Worm (Caenorhabditis elegans) whole organism, L3 larva: Measurements from ENCODE around the gene Y22D7AL.6.

Experiments used
- R02D3.7 ChIP-seq: fragments of 150-350 bp; optimal IDR thresholded peaks from 2 replicates; lab custom pipeline; 2014; ENCODE audit warnings: missing biosample characterization, missing genetic modification characterization
- ZK546.5 ChIP-seq: sonication (generic microtip); optimal IDR thresholded peaks from 2 replicates; lab custom pipeline; 2017; ENCODE audit warnings: missing biosample characterization, missing genetic modification characterization
- ama-1 ChIP-seq: fragments of 150-350 bp; optimal IDR thresholded peaks from 2 replicates; lab custom pipeline; 2018
- jun-1 ChIP-seq: fragments of 150-350 bp; optimal IDR thresholded peaks from 2 replicates; lab custom pipeline; 2014; ENCODE audit warnings: missing biosample characterization, missing genetic modification reagents, missing genetic modification characterization
- lin-15B ChIP-seq: fragments of 150-350 bp; optimal IDR thresholded peaks from 2 replicates; lab custom pipeline; 2014; ENCODE audit warnings: missing biosample characterization, missing genetic modification characterization
- lin-39 ChIP-seq: fragments of 150-350 bp; optimal IDR thresholded peaks from 2 replicates; lab custom pipeline; 2018; ENCODE audit warnings: missing biosample characterization, missing genetic modification reagents, missing genetic modification characterization
- mdl-1 ChIP-seq: fragments of 150-350 bp; optimal IDR thresholded peaks from 2 replicates; lab custom pipeline; 2014; ENCODE audit warnings: missing biosample characterization, missing genetic modification characterization
- nfya-1 ChIP-seq: sonication (generic microtip); optimal IDR thresholded peaks from 2 replicates; lab custom pipeline; 2017; ENCODE audit warnings: missing genetic modification characterization, mild to moderate bottlenecking, missing compliant biosample characterization, antibody characterized with exemption, moderate library complexity; ENCODE audit not compliant: insufficient read depth
- nhr-77 ChIP-seq: fragments of 150-350 bp; optimal IDR thresholded peaks from 2 replicates; lab custom pipeline; 2014; ENCODE audit warnings: missing biosample characterization, missing genetic modification characterization
- pha-4 ChIP-seq: fragments of 150-350 bp; optimal IDR thresholded peaks from 2 replicates; lab custom pipeline; 2014; ENCODE audit warnings: missing biosample characterization, missing genetic modification reagents, missing genetic modification characterization
- pqm-1 ChIP-seq: fragments of 150-350 bp; optimal IDR thresholded peaks from 2 replicates; lab custom pipeline; 2017; ENCODE audit warnings: missing biosample characterization, missing genetic modification characterization, inconsistent platforms
- snpc-4 ChIP-seq: fragments of 150-350 bp; optimal IDR thresholded peaks from 2 replicates; lab custom pipeline; 2014; ENCODE audit warnings: missing biosample characterization, missing genetic modification characterization
- unc-39 ChIP-seq: sonication (generic microtip); optimal IDR thresholded peaks from 4 replicates; lab custom pipeline; 2017; ENCODE audit warnings: missing biosample characterization, missing genetic modification characterization
- zag-1 ChIP-seq: fragments of 150-350 bp; optimal IDR thresholded peaks from 2 replicates; lab custom pipeline; 2014; ENCODE audit warnings: missing biosample characterization, missing genetic modification characterization

ce11 chrIII:1591681-1592080 is 13.0 kb upstream of the Y22D7AL.6 start:
- TF ChIP-seq pqm-1 (tag; lab: Kevin White, UChicago) (no peak), unc-39 (no peak), zag-1 (tag; lab: Kevin White, UChicago) (no peak), snpc-4 (tag; lab: Kevin White, UChicago) (no peak), ama-1 (no peak), R02D3.7 (no peak), lin-39 (tag; lab: Kevin White, UChicago) (peak; percentile 44), nfya-1 (tag; lab: Kevin White, UChicago) (peak; percentile 75), mdl-1 (no peak), jun-1 (tag; lab: Kevin White, UChicago) (no peak), nhr-77 (tag; lab: Kevin White, UChicago) (no peak), lin-15B (peak; percentile 34), pha-4 (tag; lab: Kevin White, UChicago) (no peak), ZK546.5 (no peak)
